Fruit fly (Drosophila melanogaster) whole organism, pupa: ENCODE data around the gene CG11970.
A peak's percentile ranks its signal among the peaks of the same experiment; 100 is the strongest.

ENCODE experiments used
- CG10348 ChIP-seq: fragments of 200-800 bp; sonication (Bioruptor generic); IDR thresholded peaks from 2 replicates; pipeline ENCODE4 v1.3.6; 2022; ENCODE audit warnings: missing biosample characterization, missing genetic modification characterization
- CG13204 ChIP-seq: fragments of 200-800 bp; sonication (Bioruptor generic); optimal IDR thresholded peaks from 2 replicates; lab custom pipeline; 2018; ENCODE audit warnings: missing biosample characterization, mild to moderate bottlenecking, missing genetic modification characterization, moderate library complexity
- CG8159 ChIP-seq: fragments of 200-800 bp; sonication (Bioruptor generic); optimal IDR thresholded peaks from 3 replicates; lab custom pipeline; 2018; ENCODE audit warnings: missing biosample characterization, mild to moderate bottlenecking, missing genetic modification characterization, moderate library complexity
- CG8301 ChIP-seq: fragments of 200-800 bp; sonication (Bioruptor generic); optimal IDR thresholded peaks from 2 replicates; lab custom pipeline; 2018; ENCODE audit warnings: missing biosample characterization, mild to moderate bottlenecking, missing genetic modification characterization
- CG9948 ChIP-seq: fragments of 200-800 bp; sonication (Bioruptor generic); optimal IDR thresholded peaks from 2 replicates; lab custom pipeline; 2018; ENCODE audit warnings: missing biosample characterization, mild to moderate bottlenecking, missing genetic modification characterization, moderate library complexity
- EcR ChIP-seq: fragments of 200-800 bp; sonication (Bioruptor generic); optimal IDR thresholded peaks from 3 replicates; lab custom pipeline; 2019; ENCODE audit warnings: missing biosample characterization, missing genetic modification characterization, mild to moderate bottlenecking, moderate library complexity, missing genetic modification reagents
- Ets98B ChIP-seq: fragments of 200-800 bp; sonication (Bioruptor generic); IDR thresholded peaks from 2 replicates; pipeline ENCODE4 v1.3.6; 2022; ENCODE audit warnings: missing biosample characterization, missing genetic modification characterization
- Pif1B ChIP-seq: fragments of 200-800 bp; sonication (Bioruptor generic); optimal IDR thresholded peaks from 3 replicates; lab custom pipeline; 2016; ENCODE audit warnings: missing biosample characterization, missing genetic modification characterization

dm6 chr3R:8969301-8969925 is 15.1 kb upstream of the CG11970 start:
- TF ChIP-seq Pif1B (no peak), CG13204 (GFP tag; lab: Kevin White, UChicago) (peak; percentile 93), CG10348 (GFP tag; lab: Robert Waterston, UW) (no peak), EcR (GFP tag; lab: Kevin White, UChicago) (peak; percentile 64), CG8159 (tag; lab: Kevin White, UChicago) (no peak), CG9948 (tag; lab: Kevin White, UChicago) (no peak), CG8301 (no peak), Ets98B (GFP tag; lab: Robert Waterston, UW) (no peak)
